Fruit fly (Drosophila melanogaster): Measurements from ENCODE around the gene CG46458.

DNA sequence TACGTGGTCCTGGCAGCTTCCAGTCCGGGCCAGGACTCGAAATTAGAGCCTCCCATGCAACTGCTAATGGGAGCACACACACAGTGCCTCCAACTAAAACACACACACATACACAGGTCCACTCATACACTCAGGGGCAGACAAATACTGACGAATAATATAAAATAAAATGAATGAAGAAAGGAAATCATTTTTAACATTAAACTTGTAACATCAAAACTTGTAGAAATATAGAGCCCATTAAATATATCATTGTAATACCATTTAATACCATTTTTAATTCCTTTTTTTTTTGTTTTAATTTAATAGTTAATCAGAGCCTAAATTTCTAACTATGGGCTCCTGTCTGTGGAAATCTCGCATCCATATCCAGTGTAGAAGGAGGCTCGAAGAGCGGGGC lies 23.0 kb downstream of the CG46458 start:
- TF ChIP-seq psq (optimal IDR thresholded peaks at IDR 0.05) (no peak), Sin3A (optimal IDR thresholded peaks at IDR 0.05) (no peak), ttk (optimal IDR thresholded peaks at IDR 0.05) (no peak), h (optimal IDR thresholded peaks at IDR 0.05) (no peak)
